Fruit fly (Drosophila melanogaster): Measurements from ENCODE around the gene Arr2.

Gene Arr2

DNA sequence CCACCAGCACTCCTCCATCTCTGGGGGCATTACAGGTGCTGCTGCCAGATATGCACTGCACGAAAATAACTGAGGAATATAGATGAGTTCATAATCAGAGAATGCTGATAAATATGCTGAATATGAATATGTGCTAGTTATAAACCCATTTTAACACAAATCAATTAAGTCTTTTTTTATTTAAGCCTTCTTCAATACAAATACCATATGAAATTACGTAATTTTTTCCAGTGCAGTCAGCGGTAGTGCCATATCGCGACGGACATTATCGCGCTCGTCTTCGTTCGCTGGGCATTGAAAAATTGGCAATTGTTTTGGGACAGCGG lies 8.7 kb upstream of the Arr2 start (continued):
- TF ChIP-seq CG17385 (GFP tag; optimal IDR thresholded peaks at IDR 0.05) (no peak), D19B (GFP tag; optimal IDR thresholded peaks at IDR 0.05) (no peak), trem (tag; optimal IDR thresholded peaks at IDR 0.05) (no peak), unpg (GFP tag; optimal IDR thresholded peaks at IDR 0.05) (no peak), Asciz (GFP tag; optimal IDR thresholded peaks at IDR 0.05) (no peak), CG2202 (tag; optimal IDR thresholded peaks at IDR 0.05) (no peak), pb (GFP tag; optimal IDR thresholded peaks at IDR 0.05) (no peak), Stat92E (GFP tag; optimal IDR thresholded peaks at IDR 0.05) (no peak), CG2712 (tag; optimal IDR thresholded peaks at IDR 0.05) (peak; percentile 23), CG1602 (GFP tag; optimal IDR thresholded peaks at IDR 0.05) (no peak), lab (GFP tag; optimal IDR thresholded peaks at IDR 0.05) (peak; percentile 27), Hsf (GFP tag; optimal IDR thresholded peaks at IDR 0.05) (no peak), CG5180 (GFP tag; optimal IDR thresholded peaks at IDR 0.05) (no peak), CG6791 (GFP tag; IDR thresholded peaks at IDR 0.05; ENCODE audit: partially characterized antibody) (no peak), vvl (GFP tag; IDR thresholded peaks at IDR 0.05) (peak; percentile 22; the same call in 1 of the 2 replicates), Med (GFP tag) (peak; percentile 88), CG15696 (tag; optimal IDR thresholded peaks at IDR 0.05) (no peak), Ptx1 (GFP tag; IDR thresholded peaks at IDR 0.05) (0 out of 2 replicates have a peak, but pooled peaks have one; percentile 28), CG6175 (GFP tag; IDR thresholded peaks at IDR 0.05) (no peak), sd (tag; optimal IDR thresholded peaks at IDR 0.05) (no peak), CG10147 (GFP tag; optimal IDR thresholded peaks at IDR 0.05) (no peak), CG7963 (GFP tag; IDR thresholded peaks at IDR 0.05; ENCODE audit: partially characterized antibody) (no peak), prd (optimal IDR thresholded peaks at IDR 0.05) (no peak), prd (GFP tag; IDR thresholded peaks at IDR 0.05) (peak; percentile 73; the same call in 2 of the 3 replicates), insv (GFP tag; optimal IDR thresholded peaks at IDR 0.05) (no peak), CG12391 (tag; optimal IDR thresholded peaks at IDR 0.05) (no peak), CG1603 (tag; optimal IDR thresholded peaks at IDR 0.05) (no peak), CG8281 (tag; optimal IDR thresholded peaks at IDR 0.05) (no peak), CG15269 (tag; optimal IDR thresholded peaks at IDR 0.05) (no peak), CG9609 (GFP tag; optimal IDR thresholded peaks at IDR 0.05) (no peak), CG14965 (GFP tag; optimal IDR thresholded peaks at IDR 0.05; ENCODE audit: borderline replicate concordance) (no peak), lov (optimal IDR thresholded peaks at IDR 0.05) (no peak), lov (GFP tag; IDR thresholded peaks at IDR 0.05) (no peak), HHEX (GFP tag; optimal IDR thresholded peaks at IDR 0.05) (no peak), mld (GFP tag; IDR thresholded peaks at IDR 0.05; ENCODE audit: partially characterized antibody) (no peak), esg (GFP tag; conservative IDR thresholded peaks at IDR 0.05) (no peak), bab2 (GFP tag; optimal IDR thresholded peaks at IDR 0.05) (no peak), lmd (GFP tag; IDR thresholded peaks at IDR 0.05) (peak; percentile 38; the same call in 1 of the 2 replicates), al (GFP tag; IDR thresholded peaks at IDR 0.05) (0 out of 2 replicates have a peak, but pooled peaks have one; percentile 23), Aef1 (GFP tag; IDR thresholded peaks at IDR 0.05) (no peak), eyg (GFP tag; optimal IDR thresholded peaks at IDR 0.05) (no peak), CG18476 (GFP tag; optimal IDR thresholded peaks at IDR 0.05) (no peak), CG2889 (GFP tag; IDR thresholded peaks at IDR 0.05) (no peak), Dref (GFP tag; IDR thresholded peaks at IDR 0.05) (no peak), CG2120 (GFP tag; optimal IDR thresholded peaks at IDR 0.05) (no peak), CG4424 (GFP tag; optimal IDR thresholded peaks at IDR 0.05) (peak; percentile 4), cato (GFP tag; optimal IDR thresholded peaks at IDR 0.05; ENCODE audit: borderline replicate concordance) (no peak), grn (GFP tag; optimal IDR thresholded peaks at IDR 0.05) (no peak), dati (GFP tag; IDR thresholded peaks at IDR 0.05) (no peak), ems (GFP tag; optimal IDR thresholded peaks at IDR 0.05) (no peak), chinmo (GFP tag; IDR thresholded peaks at IDR 0.05; ENCODE audit: partially characterized antibody) (no peak)

Measured in whole organism, embryonic.